Fruit fly (Drosophila melanogaster) whole organism, embryonic: ENCODE data around the gene CG6738.

Experiments used
- B-H2 ChIP-seq: fragments of 200-800 bp; sonication (Bioruptor generic); optimal IDR thresholded peaks from 2 replicates; lab custom pipeline; 2018; ENCODE audit warnings: missing biosample characterization, mild to moderate bottlenecking, missing genetic modification characterization
- CG10462 ChIP-seq: fragments of 200-800 bp; sonication (Bioruptor generic); optimal IDR thresholded peaks from 2 replicates; lab custom pipeline; 2016; ENCODE audit warnings: missing biosample characterization, missing genetic modification characterization
- CG10543 ChIP-seq: fragments of 200-800 bp; sonication (Bioruptor generic); optimal IDR thresholded peaks from 3 replicates; lab custom pipeline; 2017; ENCODE audit warnings: missing biosample characterization, mild to moderate bottlenecking, missing genetic modification characterization, moderate library complexity
- CG11093 ChIP-seq: fragments of 200-800 bp; sonication (Bioruptor generic); IDR thresholded peaks from 3 replicates; pipeline ENCODE4 v1.3.6; 2022; ENCODE audit warnings: missing biosample characterization, missing genetic modification characterization
- CG1233 ChIP-seq: fragments of 200-800 bp; sonication (Bioruptor generic); optimal IDR thresholded peaks from 4 replicates; lab custom pipeline; 2018; ENCODE audit warnings: missing biosample characterization, mild to moderate bottlenecking, missing genetic modification characterization
- CG13296 ChIP-seq: fragments of 200-800 bp; sonication (Bioruptor generic); optimal IDR thresholded peaks from 3 replicates; lab custom pipeline; 2018; ENCODE audit warnings: missing biosample characterization, mild to moderate bottlenecking, missing genetic modification characterization
- CG13775 ChIP-seq: fragments of 200-800 bp; sonication (Bioruptor generic); optimal IDR thresholded peaks from 3 replicates; lab custom pipeline; 2017; ENCODE audit warnings: missing biosample characterization, mild to moderate bottlenecking, missing genetic modification characterization
- CG13894 ChIP-seq: fragments of 200-800 bp; sonication (Bioruptor generic); optimal IDR thresholded peaks from 3 replicates; lab custom pipeline; 2018; ENCODE audit warnings: missing biosample characterization, mild to moderate bottlenecking, missing genetic modification characterization, moderate library complexity
- CG14860 ChIP-seq: fragments of 200-800 bp; sonication (Bioruptor generic); IDR thresholded peaks from 3 replicates; pipeline ENCODE4 v1.3.6; 2022; ENCODE audit warnings: missing biosample characterization, missing genetic modification characterization; ENCODE audit not compliant: partially characterized antibody
- CG15269 ChIP-seq: fragments of 200-800 bp; sonication (Bioruptor generic); optimal IDR thresholded peaks from 2 replicates; lab custom pipeline; 2018; ENCODE audit warnings: missing biosample characterization, mild to moderate bottlenecking, missing genetic modification characterization, moderate library complexity
- CG15514 ChIP-seq: fragments of 200-800 bp; sonication (Bioruptor generic); optimal IDR thresholded peaks from 3 replicates; lab custom pipeline; 2017; ENCODE audit warnings: missing biosample characterization, missing genetic modification characterization, mild to moderate bottlenecking, moderate library complexity, missing genetic modification reagents
- CG17385 ChIP-seq: fragments of 200-800 bp; sonication (Bioruptor generic); optimal IDR thresholded peaks from 3 replicates; lab custom pipeline; 2018; ENCODE audit warnings: missing biosample characterization, mild to moderate bottlenecking, missing genetic modification characterization
- CG2678 ChIP-seq: fragments of 200-800 bp; sonication (Bioruptor generic); optimal IDR thresholded peaks from 3 replicates; lab custom pipeline; 2019; ENCODE audit warnings: missing biosample characterization, mild to moderate bottlenecking, missing genetic modification characterization, moderate library complexity
- CG3065 ChIP-seq: fragments of 200-800 bp; sonication (Bioruptor generic); optimal IDR thresholded peaks from 2 replicates; lab custom pipeline; 2016; ENCODE audit warnings: missing biosample characterization, missing genetic modification characterization
- CG31224 ChIP-seq: fragments of 200-800 bp; sonication (Bioruptor generic); IDR thresholded peaks from 2 replicates; pipeline ENCODE4 v1.3.6; 2022; ENCODE audit warnings: missing biosample characterization, missing genetic modification characterization
- CG34376 ChIP-seq: fragments of 200-800 bp; sonication (Bioruptor generic); optimal IDR thresholded peaks from 2 replicates; lab custom pipeline; 2018; ENCODE audit warnings: missing biosample characterization, mild to moderate bottlenecking, missing genetic modification characterization
- CG42726 ChIP-seq: fragments of 200-800 bp; sonication (Bioruptor generic); IDR thresholded peaks from 2 replicates; pipeline ENCODE4 v1.3.6; 2022; ENCODE audit warnings: missing biosample characterization, missing genetic modification characterization; ENCODE audit not compliant: partially characterized antibody
- CG4360 ChIP-seq: fragments of 200-800 bp; sonication (Bioruptor generic); IDR thresholded peaks from 2 replicates; pipeline ENCODE4 v1.3.6; 2022; ENCODE audit warnings: missing biosample characterization, missing genetic modification characterization
- CG6854 ChIP-seq: fragments of 200-800 bp; sonication (Bioruptor generic); optimal IDR thresholded peaks from 3 replicates; lab custom pipeline; 2017; ENCODE audit warnings: missing biosample characterization, mild to moderate bottlenecking, missing genetic modification characterization
- CG7372 ChIP-seq: fragments of 200-800 bp; sonication (Bioruptor generic); IDR thresholded peaks from 2 replicates; pipeline ENCODE4 v1.3.6; 2022; ENCODE audit warnings: missing biosample characterization, missing genetic modification characterization
- CG7839 ChIP-seq: fragments of 200-800 bp; sonication (Bioruptor generic); optimal IDR thresholded peaks from 3 replicates; lab custom pipeline; 2018; ENCODE audit warnings: missing biosample characterization, mild to moderate bottlenecking, missing genetic modification characterization, moderate library complexity
- CG8281 ChIP-seq: fragments of 200-800 bp; sonication (Bioruptor generic); optimal IDR thresholded peaks from 2 replicates; lab custom pipeline; 2018; ENCODE audit warnings: missing biosample characterization, mild to moderate bottlenecking, missing genetic modification characterization, moderate library complexity
- CG9932 ChIP-seq: fragments of 200-800 bp; sonication (Bioruptor generic); IDR thresholded peaks from 2 replicates; pipeline ENCODE4 v1.3.6; 2022; ENCODE audit warnings: missing biosample characterization, missing genetic modification characterization
- CrebB ChIP-seq: fragments of 200-800 bp; sonication (Bioruptor generic); optimal IDR thresholded peaks from 3 replicates; lab custom pipeline; 2018; ENCODE audit warnings: missing biosample characterization, mild to moderate bottlenecking, missing genetic modification characterization
- Dad ChIP-seq: fragments of 200-800 bp; sonication (Bioruptor generic); optimal IDR thresholded peaks from 3 replicates; lab custom pipeline; 2016; ENCODE audit warnings: missing biosample characterization, missing genetic modification characterization
- Fer3 ChIP-seq: fragments of 200-800 bp; sonication (Bioruptor generic); optimal IDR thresholded peaks from 2 replicates; lab custom pipeline; 2018; ENCODE audit warnings: missing biosample characterization, mild to moderate bottlenecking, missing genetic modification characterization, moderate library complexity
- HHEX ChIP-seq: fragments of 200-800 bp; sonication (Bioruptor generic); optimal IDR thresholded peaks from 3 replicates; lab custom pipeline; 2017; ENCODE audit warnings: missing biosample characterization, mild to moderate bottlenecking, missing genetic modification characterization, missing genetic modification reagents
- Hand ChIP-seq: fragments of 200-800 bp; sonication (Bioruptor generic); optimal IDR thresholded peaks from 2 replicates; lab custom pipeline; 2017; ENCODE audit warnings: mild to moderate bottlenecking, missing biosample characterization, missing genetic modification reagents, missing genetic modification characterization
- Hey ChIP-seq: fragments of 200-800 bp; sonication (Bioruptor generic); optimal IDR thresholded peaks from 3 replicates; lab custom pipeline; 2018; ENCODE audit warnings: missing biosample characterization, mild to moderate bottlenecking, missing genetic modification characterization
- Med ChIP-seq: fragments of 200-800 bp; sonication (Bioruptor generic); peaks from one replicate; lab custom pipeline; 2016; ENCODE audit warnings: missing biosample characterization, missing genetic modification characterization, mild to moderate bottlenecking, inconsistent platforms, moderate library complexity
- Meics ChIP-seq: fragments of 200-800 bp; sonication (Bioruptor generic); optimal IDR thresholded peaks from 2 replicates; lab custom pipeline; 2017; ENCODE audit warnings: missing biosample characterization, mild to moderate bottlenecking, missing genetic modification characterization
- PHDP ChIP-seq: fragments of 200-800 bp; sonication (Bioruptor generic); optimal IDR thresholded peaks from 3 replicates; lab custom pipeline; 2018; ENCODE audit warnings: missing biosample characterization, mild to moderate bottlenecking, missing genetic modification characterization, moderate library complexity
- Pdp1 ChIP-seq, 2 experiments: fragments of 200-800 bp; sonication (Bioruptor generic); optimal IDR thresholded peaks; 3 replicates each; lab custom pipeline; 2016; ENCODE audit warnings: missing biosample characterization in 2 of 2, missing genetic modification characterization in 2 of 2, mild to moderate bottlenecking in 1 of 2, moderate library complexity in 1 of 2
- Tbp ChIP-seq: fragments of >200 bp; optimal IDR thresholded peaks from 2 replicates; lab custom pipeline; 2018; ENCODE audit warnings: missing biosample characterization, missing genetic modification characterization
- Vsx1 ChIP-seq: fragments of 200-800 bp; sonication (Bioruptor generic); optimal IDR thresholded peaks from 2 replicates; lab custom pipeline; 2017; ENCODE audit warnings: missing biosample characterization, mild to moderate bottlenecking, missing genetic modification characterization, missing genetic modification reagents
- amos ChIP-seq: fragments of 200-800 bp; sonication (Bioruptor generic); IDR thresholded peaks from 2 replicates; pipeline ENCODE4 v1.3.6; 2022; ENCODE audit warnings: missing biosample characterization, missing genetic modification characterization; ENCODE audit not compliant: partially characterized antibody
- caup ChIP-seq: fragments of 200-800 bp; sonication (Bioruptor generic); optimal IDR thresholded peaks from 3 replicates; lab custom pipeline; 2017; ENCODE audit warnings: missing biosample characterization, mild to moderate bottlenecking, missing genetic modification characterization, moderate library complexity; ENCODE audit not compliant: severe bottlenecking
- chinmo ChIP-seq: fragments of 200-800 bp; sonication (Bioruptor generic); IDR thresholded peaks from 4 replicates; pipeline ENCODE4 v1.3.6; 2022; ENCODE audit warnings: missing biosample characterization, missing genetic modification characterization; ENCODE audit not compliant: partially characterized antibody
- exex ChIP-seq: fragments of 200-800 bp; sonication (Bioruptor generic); optimal IDR thresholded peaks from 4 replicates; lab custom pipeline; 2018; ENCODE audit warnings: missing biosample characterization, mild to moderate bottlenecking, missing genetic modification characterization, moderate library complexity
- ftz-f1 ChIP-seq: fragments of 200-800 bp; sonication (Bioruptor generic); optimal IDR thresholded peaks from 2 replicates; lab custom pipeline; 2016; ENCODE audit warnings: missing biosample characterization, missing genetic modification characterization
- grau ChIP-seq: fragments of 200-800 bp; optimal IDR thresholded peaks from 3 replicates; lab custom pipeline; 2019; ENCODE audit warnings: missing biosample characterization, mild to moderate bottlenecking, missing genetic modification characterization, moderate library complexity
- inv ChIP-seq: fragments of 200-800 bp; sonication (Bioruptor generic); IDR thresholded peaks from 2 replicates; pipeline ENCODE4 v1.3.6; 2022; ENCODE audit warnings: missing biosample characterization, missing genetic modification characterization; ENCODE audit not compliant: partially characterized antibody
- mam ChIP-seq: fragments of 200-800 bp; sonication (Bioruptor generic); optimal IDR thresholded peaks from 3 replicates; lab custom pipeline; 2016; ENCODE audit warnings: missing biosample characterization, missing genetic modification characterization
- sd ChIP-seq: fragments of 200-800 bp; sonication (Bioruptor generic); optimal IDR thresholded peaks from 3 replicates; lab custom pipeline; 2018; ENCODE audit warnings: missing biosample characterization, mild to moderate bottlenecking, missing genetic modification characterization, moderate library complexity
- shn ChIP-seq: fragments of 200-800 bp; sonication (Bioruptor generic); optimal IDR thresholded peaks from 3 replicates; lab custom pipeline; 2016; ENCODE audit warnings: missing biosample characterization, missing genetic modification characterization
- sug ChIP-seq: fragments of 200-800 bp; optimal IDR thresholded peaks from 2 replicates; lab custom pipeline; 2019; ENCODE audit warnings: missing biosample characterization, mild to moderate bottlenecking, missing genetic modification characterization, moderate library complexity
- unpg ChIP-seq: fragments of 200-800 bp; sonication (Bioruptor generic); optimal IDR thresholded peaks from 3 replicates; lab custom pipeline; 2018; ENCODE audit warnings: missing biosample characterization, mild to moderate bottlenecking, missing genetic modification characterization, moderate library complexity
- vvl ChIP-seq: fragments of 200-800 bp; sonication (Bioruptor generic); IDR thresholded peaks from 2 replicates; pipeline ENCODE4 v1.3.6; 2022; ENCODE audit warnings: missing biosample characterization, missing genetic modification characterization

Gene CG6738

dm6 chr3R:23138992-23139633, 39.8 kb downstream of the CG6738 start:
- TF ChIP-seq shn (GFP tag; lab: Kevin White, UChicago) (no peak), CG3065 (GFP tag; lab: Kevin White, UChicago) (no peak), Meics (GFP tag; lab: Kevin White, UChicago) (no peak), amos (no peak), CG17385 (peak; percentile 18), CG8281 (peak; percentile 12), CG2678 (tag; lab: Kevin White, UChicago) (peak; percentile 53), CG15269 (tag; lab: Kevin White, UChicago) (peak; percentile 42), chinmo (GFP tag; lab: Robert Waterston, UW) (0 out of 4 replicates have a peak, but pooled peaks have one; percentile 8), caup (peak; percentile 1), CrebB (tag; lab: Kevin White, UChicago) (peak; percentile 9), CG9932 (no peak), unpg (peak; percentile 15), CG4360 (GFP tag; lab: Robert Waterston, UW) (no peak), CG31224 (GFP tag; lab: Robert Waterston, UW) (no peak), CG6854 (peak; percentile 21), CG11093 (no peak), Hey (tag; lab: Kevin White, UChicago) (peak; percentile 80), Med (GFP tag; lab: Kevin White, UChicago) (peak; percentile 24), CG10543 (GFP tag; lab: Kevin White, UChicago) (peak; percentile 49), grau (tag; lab: Kevin White, UChicago) (peak; percentile 38), HHEX (GFP tag; lab: Kevin White, UChicago) (peak; percentile 17), mam (GFP tag; lab: Kevin White, UChicago) (no peak), CG34376 (GFP tag; lab: Kevin White, UChicago) (peak; percentile 81), CG1233 (GFP tag; lab: Kevin White, UChicago) (no peak), ftz-f1 (GFP tag; lab: Kevin White, UChicago) (no peak), sd (tag; lab: Kevin White, UChicago) (peak; percentile 48), CG7839 (peak; percentile 10), exex (tag; lab: Kevin White, UChicago) (peak; percentile 98), CG42726 (GFP tag; lab: Robert Waterston, UW) (no peak), CG13296 (GFP tag; lab: Kevin White, UChicago) (peak; percentile 52), Pdp1 (GFP tag; optimal IDR thresholded peaks at IDR 0.05; lab: Kevin White, UChicago) (peak in 1 of 2 experiments; percentile 6), Fer3 (tag; lab: Kevin White, UChicago) (peak; percentile 6), CG13894 (tag; lab: Kevin White, UChicago) (peak; percentile 45), CG10462 (no peak), CG14860 (GFP tag; lab: Robert Waterston, UW) (no peak), inv (GFP tag; lab: Robert Waterston, UW) (no peak), B-H2 (peak; percentile 11), Hand (GFP tag; lab: Kevin White, UChicago) (peak; percentile 5), vvl (no peak), PHDP (tag; lab: Kevin White, UChicago) (peak; percentile 43), Dad (GFP tag; lab: Kevin White, UChicago) (no peak), sug (tag; lab: Kevin White, UChicago) (peak; percentile 93), CG15514 (peak; percentile 25), CG7372 (GFP tag; lab: Robert Waterston, UW) (no peak), Tbp (GFP tag; lab: Kevin White, UChicago) (no peak), CG13775 (GFP tag; lab: Kevin White, UChicago) (no peak), Vsx1 (peak; percentile 83)
